Fruit fly (Drosophila melanogaster) whole organism, pupa: Measurements from ENCODE around the gene ro.

Source experiments
- CG10348 ChIP-seq: fragments of 200-800 bp; sonication (Bioruptor generic); IDR thresholded peaks from 2 replicates; pipeline ENCODE4 v1.3.6; 2022; ENCODE audit warnings: missing biosample characterization, missing genetic modification characterization
- CG12605 ChIP-seq: fragments of 200-800 bp; sonication (Bioruptor generic); IDR thresholded peaks from 2 replicates; pipeline ENCODE4 v1.3.6; 2022; ENCODE audit warnings: missing biosample characterization, missing genetic modification characterization
- CG13204 ChIP-seq: fragments of 200-800 bp; sonication (Bioruptor generic); optimal IDR thresholded peaks from 2 replicates; lab custom pipeline; 2018; ENCODE audit warnings: missing biosample characterization, mild to moderate bottlenecking, missing genetic modification characterization, moderate library complexity
- CG14655 ChIP-seq: fragments of 200-800 bp; sonication (Bioruptor generic); optimal IDR thresholded peaks from 3 replicates; lab custom pipeline; 2017; ENCODE audit warnings: mild to moderate bottlenecking, missing biosample characterization, missing genetic modification reagents, missing genetic modification characterization
- CG15710 ChIP-seq: fragments of 200-800 bp; sonication (Bioruptor generic); optimal IDR thresholded peaks from 2 replicates; lab custom pipeline; 2018; ENCODE audit warnings: missing biosample characterization, mild to moderate bottlenecking, missing genetic modification characterization, moderate library complexity
- CG17806 ChIP-seq: fragments of 200-800 bp; sonication (Bioruptor generic); optimal IDR thresholded peaks from 2 replicates; lab custom pipeline; 2018; ENCODE audit warnings: missing biosample characterization, mild to moderate bottlenecking, missing genetic modification characterization, moderate library complexity
- CG32121 ChIP-seq: fragments of 200-800 bp; sonication (Bioruptor generic); IDR thresholded peaks from 2 replicates; pipeline ENCODE4 v1.3.6; 2022; ENCODE audit warnings: missing biosample characterization, missing genetic modification characterization
- CG34367 ChIP-seq: fragments of 200-800 bp; sonication (Bioruptor generic); optimal IDR thresholded peaks from 2 replicates; lab custom pipeline; 2018; ENCODE audit warnings: missing biosample characterization, mild to moderate bottlenecking, missing genetic modification characterization
- CG4496 ChIP-seq: fragments of 200-800 bp; sonication (Bioruptor generic); IDR thresholded peaks from 3 replicates; pipeline ENCODE4 v1.3.6; 2022; ENCODE audit warnings: missing biosample characterization, missing genetic modification characterization
- CG8159 ChIP-seq: fragments of 200-800 bp; sonication (Bioruptor generic); optimal IDR thresholded peaks from 3 replicates; lab custom pipeline; 2018; ENCODE audit warnings: missing biosample characterization, mild to moderate bottlenecking, missing genetic modification characterization, moderate library complexity
- CG8301 ChIP-seq: fragments of 200-800 bp; sonication (Bioruptor generic); optimal IDR thresholded peaks from 2 replicates; lab custom pipeline; 2018; ENCODE audit warnings: missing biosample characterization, mild to moderate bottlenecking, missing genetic modification characterization
- CG9948 ChIP-seq: fragments of 200-800 bp; sonication (Bioruptor generic); optimal IDR thresholded peaks from 2 replicates; lab custom pipeline; 2018; ENCODE audit warnings: missing biosample characterization, mild to moderate bottlenecking, missing genetic modification characterization, moderate library complexity
- D1 ChIP-seq: fragments of 200-800 bp; sonication (Bioruptor generic); optimal IDR thresholded peaks from 2 replicates; lab custom pipeline; 2018; ENCODE audit warnings: missing biosample characterization, mild to moderate bottlenecking, missing genetic modification characterization, moderate library complexity
- EcR ChIP-seq: fragments of 200-800 bp; sonication (Bioruptor generic); optimal IDR thresholded peaks from 3 replicates; lab custom pipeline; 2019; ENCODE audit warnings: missing biosample characterization, missing genetic modification characterization, mild to moderate bottlenecking, moderate library complexity, missing genetic modification reagents
- Ets98B ChIP-seq: fragments of 200-800 bp; sonication (Bioruptor generic); IDR thresholded peaks from 2 replicates; pipeline ENCODE4 v1.3.6; 2022; ENCODE audit warnings: missing biosample characterization, missing genetic modification characterization
- Pif1A ChIP-seq: fragments of 200-800 bp; sonication (Bioruptor generic); optimal IDR thresholded peaks from 3 replicates; lab custom pipeline; 2016; ENCODE audit warnings: missing biosample characterization, missing genetic modification characterization
- Pif1B ChIP-seq: fragments of 200-800 bp; sonication (Bioruptor generic); optimal IDR thresholded peaks from 3 replicates; lab custom pipeline; 2016; ENCODE audit warnings: missing biosample characterization, missing genetic modification characterization
- Snoo ChIP-seq: fragments of 200-800 bp; sonication (Bioruptor generic); optimal IDR thresholded peaks from 3 replicates; lab custom pipeline; 2017; ENCODE audit warnings: missing biosample characterization, mild to moderate bottlenecking, missing genetic modification characterization, inconsistent platforms
- fd96Ca ChIP-seq: fragments of 200-800 bp; sonication (Bioruptor generic); IDR thresholded peaks from 3 replicates; pipeline ENCODE4 v1.3.6; 2022; ENCODE audit warnings: missing biosample characterization, missing genetic modification characterization
- gl ChIP-seq: fragments of 200-800 bp; sonication (Bioruptor generic); optimal IDR thresholded peaks from 2 replicates; lab custom pipeline; 2018; ENCODE audit warnings: missing biosample characterization, mild to moderate bottlenecking, missing genetic modification characterization
- rn ChIP-seq: fragments of 200-800 bp; sonication (Bioruptor generic); IDR thresholded peaks from 2 replicates; pipeline ENCODE4 v1.3.6; 2022; ENCODE audit warnings: missing biosample characterization, missing genetic modification characterization

The ro gene

DNA sequence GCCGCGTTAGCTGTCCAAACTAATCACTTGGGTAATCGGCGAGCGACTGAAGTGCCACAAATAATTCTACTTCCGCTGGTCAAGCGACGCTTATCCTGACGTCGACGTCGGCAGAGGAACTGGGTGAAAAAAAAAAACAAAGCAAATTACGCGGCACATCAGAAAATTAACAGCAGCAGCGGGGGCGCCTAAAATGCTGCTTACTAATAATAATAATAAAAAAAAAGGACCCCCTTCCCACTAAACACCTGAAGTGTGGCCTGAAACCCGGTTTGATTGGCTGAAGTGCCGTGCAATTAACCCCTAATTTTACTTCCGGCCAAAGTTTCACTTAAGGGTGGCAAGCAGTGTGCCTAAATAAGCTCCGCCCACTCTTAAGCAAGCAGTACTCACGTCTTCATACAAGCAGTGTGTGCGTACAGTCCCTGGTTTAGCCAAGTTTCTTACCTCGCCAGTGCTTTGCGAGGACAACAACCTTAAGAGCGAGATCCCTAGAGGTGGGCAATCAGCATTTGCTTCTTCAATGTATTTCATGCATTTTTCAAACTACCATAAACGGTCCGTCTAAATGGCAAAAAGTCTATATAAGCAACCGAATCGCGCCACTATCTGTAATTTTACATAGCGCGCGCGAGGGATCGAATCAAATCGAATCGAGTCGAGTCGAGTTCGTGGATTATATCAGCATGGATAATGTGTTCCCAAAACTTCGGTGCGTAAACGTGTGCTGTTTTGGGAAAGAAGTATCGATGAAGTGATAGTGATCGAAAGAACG, at the start of gene ro, which contains the start of gene T48:
Gene ro, minus strand, starts transcription at position 51 of the 775 bp plus-strand sequence.
Gene T48, plus strand, starts transcription at position 614 of the 775 bp plus-strand sequence.
- TF ChIP-seq CG8301 (tag; lab: Kevin White, UChicago): no peak
- TF ChIP-seq rn (GFP tag; lab: Robert Waterston, UW): 0 out of 2 replicates have a peak, but pooled peaks have one; percentile 6
- TF ChIP-seq Snoo (tag; lab: Kevin White, UChicago): peak; percentile 13
- peak; percentile 36; the same call in 1 of the 3 replicates for TF ChIP-seq fd96Ca
- no peak for TF ChIP-seq CG9948 (tag; lab: Kevin White, UChicago)
- TF ChIP-seq CG4496 (GFP tag; lab: Robert Waterston, UW): peak; percentile 57; the same call in 2 of the 3 replicates
- no peak for TF ChIP-seq gl
- TF ChIP-seq CG17806: no peak
- no peak for TF ChIP-seq EcR (GFP tag; lab: Kevin White, UChicago)

dm6 chr3R:26928424-26928823, 47.5 kb upstream of the ro start:
- peak; percentile 92 for TF ChIP-seq CG32121 (GFP tag; lab: Robert Waterston, UW)
- peak; percentile 76 for TF ChIP-seq gl
- TF ChIP-seq CG13204: peak; percentile 79
- TF ChIP-seq Snoo (tag; lab: Kevin White, UChicago): peak; percentile 89
- TF ChIP-seq fd96Ca: peak; percentile 85
- TF ChIP-seq CG12605: peak; percentile 92
- peak; percentile 67 for TF ChIP-seq CG10348
- peak; percentile 84 for TF ChIP-seq CG8301 (tag; lab: Kevin White, UChicago)
- TF ChIP-seq Pif1B (GFP tag; lab: Kevin White, UChicago): peak; percentile 95
- peak; percentile 80 for TF ChIP-seq rn (GFP tag; lab: Robert Waterston, UW)
- peak; percentile 90 for TF ChIP-seq CG15710
- TF ChIP-seq CG34367 (tag; lab: Kevin White, UChicago): peak; percentile 86
- peak; percentile 83 for TF ChIP-seq CG9948 (tag; lab: Kevin White, UChicago)
- peak; percentile 12 for TF ChIP-seq D1 (tag; lab: Kevin White, UChicago)
- TF ChIP-seq CG17806: peak; percentile 78
- peak; percentile 88 for TF ChIP-seq Ets98B
- TF ChIP-seq Pif1A: peak; percentile 86
- peak; percentile 95 for TF ChIP-seq CG4496 (GFP tag; lab: Robert Waterston, UW)
- TF ChIP-seq EcR (GFP tag; lab: Kevin White, UChicago): no peak
- peak; percentile 90 for TF ChIP-seq CG14655 (GFP tag; lab: Kevin White, UChicago)
- TF ChIP-seq CG8159 (tag; lab: Kevin White, UChicago): peak; percentile 86

- TF ChIP-seq CG15710 (no peak), Ets98B (no peak), fd96Ca (no peak), CG8159 (tag; lab: Kevin White, UChicago) (no peak), Snoo (tag; lab: Kevin White, UChicago) (no peak), CG9948 (tag; lab: Kevin White, UChicago) (no peak), gl (no peak), CG17806 (no peak), rn (GFP tag; lab: Robert Waterston, UW) (no peak), CG13204 (no peak), Pif1B (GFP tag; lab: Kevin White, UChicago) (no peak), CG32121 (GFP tag; lab: Robert Waterston, UW) (no peak), CG34367 (tag; lab: Kevin White, UChicago) (no peak), EcR (GFP tag; lab: Kevin White, UChicago) (no peak), D1 (tag; lab: Kevin White, UChicago) (no peak)
These were observed 45.5 kb upstream of the ro start for dm6 chr3R:26926477-26926876.

DNA sequence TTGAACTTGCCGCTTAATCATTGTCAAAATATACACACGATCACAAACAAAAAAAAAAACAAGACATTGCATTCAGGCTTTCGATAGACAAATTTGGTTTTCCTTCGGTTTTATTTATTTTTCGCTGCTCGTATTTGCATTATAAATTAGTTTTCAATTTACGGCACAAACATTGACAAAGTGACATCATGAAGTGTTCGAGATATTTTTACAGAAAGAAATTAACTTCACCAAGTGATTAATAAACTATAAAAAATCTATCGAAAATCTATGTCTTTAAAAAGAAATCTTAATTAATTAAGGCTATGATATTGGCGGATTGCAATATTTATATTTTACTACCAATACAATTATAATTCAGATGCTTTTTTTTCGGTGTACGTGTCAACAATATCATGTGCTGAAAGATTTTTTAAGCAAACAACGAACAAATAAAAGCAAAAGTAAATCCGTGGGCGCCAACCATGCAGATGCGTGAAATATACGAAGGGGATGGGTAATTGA, 42.9 kb upstream of the ro start:
- peak; percentile 18 for TF ChIP-seq Snoo (tag; lab: Kevin White, UChicago)
- no peak for TF ChIP-seq D1 (tag; lab: Kevin White, UChicago)
- TF ChIP-seq CG15710: no peak
- TF ChIP-seq CG34367 (tag; lab: Kevin White, UChicago): no peak
- no peak for TF ChIP-seq CG12605
- TF ChIP-seq Pif1A: peak; percentile 11
- TF ChIP-seq CG14655 (GFP tag; lab: Kevin White, UChicago): peak; percentile 30
- TF ChIP-seq CG8301 (tag; lab: Kevin White, UChicago): no peak

dm6 chr3R:26918857-26919256, 37.9 kb upstream of the ro start:
- no peak for TF ChIP-seq CG17806
- TF ChIP-seq CG8159 (tag; lab: Kevin White, UChicago): no peak
- no peak for TF ChIP-seq Ets98B
- TF ChIP-seq gl: no peak
- TF ChIP-seq CG12605: no peak
- TF ChIP-seq CG15710: no peak
- TF ChIP-seq CG10348: no peak
- no peak for TF ChIP-seq fd96Ca
- TF ChIP-seq rn (GFP tag; lab: Robert Waterston, UW): no peak
- TF ChIP-seq CG9948 (tag; lab: Kevin White, UChicago): no peak
- no peak for TF ChIP-seq CG8301 (tag; lab: Kevin White, UChicago)
- TF ChIP-seq CG13204: no peak
- no peak for TF ChIP-seq Pif1A
- TF ChIP-seq CG14655 (GFP tag; lab: Kevin White, UChicago): no peak
- TF ChIP-seq Pif1B (GFP tag; lab: Kevin White, UChicago): no peak
- TF ChIP-seq, all 21 proteins: peak for 0

DNA sequence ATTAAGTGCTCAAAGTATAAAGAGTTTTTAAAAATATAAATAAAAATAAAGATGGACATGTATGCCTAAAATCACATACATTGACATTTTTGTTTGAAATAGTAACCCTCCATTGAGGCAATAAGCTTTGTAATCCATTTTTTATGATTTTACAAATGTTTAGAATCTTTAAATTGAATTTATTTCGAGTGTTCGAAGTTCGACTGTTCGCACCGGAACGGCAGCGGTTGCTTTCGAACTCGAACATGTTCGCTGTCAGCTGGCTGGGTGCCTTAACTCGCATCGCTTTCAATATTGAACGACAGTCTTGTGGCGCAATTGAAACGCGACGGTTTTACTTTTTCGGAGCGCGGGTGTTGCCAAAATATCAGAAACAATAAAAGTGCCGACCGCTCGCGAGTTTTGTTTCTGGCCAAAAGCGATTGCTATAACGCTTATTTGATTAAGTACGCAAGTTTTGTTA, 34.5 kb upstream of the ro start, which contains the start of gene CG46339:
Gene CG46339, plus strand, starts transcription at position 299 of the 463 bp plus-strand sequence.
- TF ChIP-seq Pif1B (GFP tag; lab: Kevin White, UChicago): peak; percentile 23
- peak; percentile 36 for TF ChIP-seq CG9948 (tag; lab: Kevin White, UChicago)
- TF ChIP-seq Pif1A: no peak
- peak; percentile 9 for TF ChIP-seq gl
- TF ChIP-seq D1 (tag; lab: Kevin White, UChicago): peak; percentile 61
- TF ChIP-seq CG10348: no peak
- TF ChIP-seq CG12605: peak; percentile 73
- TF ChIP-seq EcR (GFP tag; lab: Kevin White, UChicago): no peak
- peak; percentile 16 for TF ChIP-seq Snoo (tag; lab: Kevin White, UChicago)
- TF ChIP-seq CG8159 (tag; lab: Kevin White, UChicago): peak; percentile 31
- no peak for TF ChIP-seq fd96Ca
- TF ChIP-seq CG15710: no peak
- peak; percentile 58 for TF ChIP-seq CG8301 (tag; lab: Kevin White, UChicago)
- TF ChIP-seq CG14655 (GFP tag; lab: Kevin White, UChicago): no peak
- TF ChIP-seq Ets98B: peak; percentile 86
- TF ChIP-seq CG34367 (tag; lab: Kevin White, UChicago): no peak
- peak; percentile 78 for TF ChIP-seq CG4496 (GFP tag; lab: Robert Waterston, UW)
- TF ChIP-seq CG17806: peak; percentile 52
- TF ChIP-seq CG32121 (GFP tag; lab: Robert Waterston, UW): peak; percentile 59; the same call in 1 of the 2 replicates
- TF ChIP-seq CG13204: peak; percentile 57
- TF ChIP-seq rn (GFP tag; lab: Robert Waterston, UW): no peak
